Worm (Caenorhabditis elegans): Measurements from ENCODE around the gene R03C1.1.

The R03C1.1 gene

ce11 chrII:14910307-14910706, at the start of gene R03C1.1:
R03C1.1 (minus strand) TSS chrII:14910407.
- no peak for TF ChIP-seq K02D7.2 (tag; optimal IDR thresholded peaks at IDR 0.05)

ce11 chrII:14959273-14959672, 49.1 kb upstream of the R03C1.1 start:
- TF ChIP-seq che-1 (tag; optimal IDR thresholded peaks at IDR 0.05): no peak
- TF ChIP-seq elt-2 (tag; optimal IDR thresholded peaks at IDR 0.05): peak; percentile 77
- TF ChIP-seq ttx-3 (tag; optimal IDR thresholded peaks at IDR 0.05): no peak
- TF ChIP-seq pat-9 (tag; optimal IDR thresholded peaks at IDR 0.05): no peak
- no peak for TF ChIP-seq syd-9 (tag; optimal IDR thresholded peaks at IDR 0.05)
- TF ChIP-seq Y22D7AL.16 (tag; optimal IDR thresholded peaks at IDR 0.05): no peak
- no peak for TF ChIP-seq ceh-19 (GFP tag; optimal IDR thresholded peaks at IDR 0.05)

ce11 chrII:14958113-14958512, 47.9 kb upstream of the R03C1.1 start, which contains the start of gene Y53F4B.1:
Y53F4B.1 (minus strand) TSS chrII:14958213.
- TF ChIP-seq ceh-30 (tag; optimal IDR thresholded peaks at IDR 0.05): no peak

- TF ChIP-seq ceh-24 (tag; optimal IDR thresholded peaks at IDR 0.05): no peak
- peak; percentile 42 for TF ChIP-seq ceh-48 (tag; optimal IDR thresholded peaks at IDR 0.05)
Observed at ce11 chrII:14952464-14953064, 42.4 kb upstream of the R03C1.1 start.

ce11 chrII:14946545-14946944, 36.3 kb upstream of the R03C1.1 start:
- TF ChIP-seq hlh-30 (tag; optimal IDR thresholded peaks at IDR 0.05; ENCODE audit: insufficient read depth) (no peak), sdc-2 (tag; optimal IDR thresholded peaks at IDR 0.05) (no peak), C08G9.2 (tag; optimal IDR thresholded peaks at IDR 0.05) (no peak), sox-2 (GFP tag; IDR thresholded peaks at IDR 0.05) (no peak), nhr-232 (tag; optimal IDR thresholded peaks at IDR 0.05) (no peak), ceh-22 (tag; optimal IDR thresholded peaks at IDR 0.05) (no peak), C38D4.7 (GFP tag; optimal IDR thresholded peaks at IDR 0.05) (no peak), sox-4 (tag; optimal IDR thresholded peaks at IDR 0.05) (no peak), unc-86 (tag; optimal IDR thresholded peaks at IDR 0.05) (no peak), Y22D7AL.16 (tag; optimal IDR thresholded peaks at IDR 0.05) (no peak), gmeb-2 (tag; optimal IDR thresholded peaks at IDR 0.05) (no peak), nfya-1 (tag; optimal IDR thresholded peaks at IDR 0.05) (no peak), elt-4 (tag; optimal IDR thresholded peaks at IDR 0.05) (no peak)

ce11 chrII:14945518-14945917, 35.3 kb upstream of the R03C1.1 start:
- TF ChIP-seq ceh-18 (tag; optimal IDR thresholded peaks at IDR 0.05) (no peak), ahr-1 (tag; optimal IDR thresholded peaks at IDR 0.05) (no peak), ceh-31 (tag; optimal IDR thresholded peaks at IDR 0.05) (no peak), sox-4 (tag; optimal IDR thresholded peaks at IDR 0.05) (no peak), nhr-232 (tag; optimal IDR thresholded peaks at IDR 0.05) (no peak), ttx-3 (tag; optimal IDR thresholded peaks at IDR 0.05) (no peak), unc-42 (tag; optimal IDR thresholded peaks at IDR 0.05) (no peak), pax-1 (tag; optimal IDR thresholded peaks at IDR 0.05) (no peak), ets-4 (tag; optimal IDR thresholded peaks at IDR 0.05) (no peak), pat-9 (tag; optimal IDR thresholded peaks at IDR 0.05) (no peak), elt-4 (tag; optimal IDR thresholded peaks at IDR 0.05) (no peak), ceh-14 (tag; optimal IDR thresholded peaks at IDR 0.05) (no peak), gmeb-2 (tag; optimal IDR thresholded peaks at IDR 0.05) (no peak), T23F11.4 (GFP tag; optimal IDR thresholded peaks at IDR 0.05) (no peak), ceh-45 (GFP tag; IDR thresholded peaks at IDR 0.05) (no peak), tbx-2 (tag; optimal IDR thresholded peaks at IDR 0.05) (no peak), mec-3 (tag; optimal IDR thresholded peaks at IDR 0.05; ENCODE audit: borderline replicate concordance) (no peak), C38D4.7 (GFP tag; optimal IDR thresholded peaks at IDR 0.05) (no peak)
